Fruit fly (Drosophila melanogaster) whole organism, embryonic: Measurements from ENCODE around the gene CG15865.

Experiments used
- C15 ChIP-seq: fragments of 200-800 bp; sonication (Bioruptor generic); IDR thresholded peaks from 3 replicates; pipeline ENCODE4 v1.3.6; 2022; ENCODE audit warnings: missing biosample characterization, missing genetic modification characterization
- CG7963 ChIP-seq: fragments of 200-800 bp; sonication (Bioruptor generic); IDR thresholded peaks from 3 replicates; pipeline ENCODE4 v1.3.6; 2022; ENCODE audit warnings: missing biosample characterization, missing genetic modification characterization; ENCODE audit not compliant: partially characterized antibody
- CG8281 ChIP-seq: fragments of 200-800 bp; sonication (Bioruptor generic); optimal IDR thresholded peaks from 2 replicates; lab custom pipeline; 2018; ENCODE audit warnings: missing biosample characterization, mild to moderate bottlenecking, missing genetic modification characterization, moderate library complexity
- Tbp ChIP-seq: fragments of >200 bp; optimal IDR thresholded peaks from 2 replicates; lab custom pipeline; 2018; ENCODE audit warnings: missing biosample characterization, missing genetic modification characterization
- cad ChIP-seq: fragments of >200 bp; optimal IDR thresholded peaks from 2 replicates; lab custom pipeline; 2017; ENCODE audit warnings: missing biosample characterization, missing genetic modification characterization
- dysf ChIP-seq: fragments of 200-800 bp; sonication (Bioruptor generic); IDR thresholded peaks from 3 replicates; pipeline ENCODE4 v1.3.6; 2022; ENCODE audit warnings: missing biosample characterization, missing genetic modification characterization
- sr ChIP-seq: fragments of 200-800 bp; sonication (Bioruptor generic); IDR thresholded peaks from 3 replicates; pipeline ENCODE4 v1.3.6; 2022; ENCODE audit warnings: missing biosample characterization, missing genetic modification characterization
- wdn ChIP-seq: fragments of 200-800 bp; sonication (Bioruptor generic); IDR thresholded peaks from 2 replicates; pipeline ENCODE4 v1.3.6; 2022; ENCODE audit warnings: missing biosample characterization, missing genetic modification characterization

DNA sequence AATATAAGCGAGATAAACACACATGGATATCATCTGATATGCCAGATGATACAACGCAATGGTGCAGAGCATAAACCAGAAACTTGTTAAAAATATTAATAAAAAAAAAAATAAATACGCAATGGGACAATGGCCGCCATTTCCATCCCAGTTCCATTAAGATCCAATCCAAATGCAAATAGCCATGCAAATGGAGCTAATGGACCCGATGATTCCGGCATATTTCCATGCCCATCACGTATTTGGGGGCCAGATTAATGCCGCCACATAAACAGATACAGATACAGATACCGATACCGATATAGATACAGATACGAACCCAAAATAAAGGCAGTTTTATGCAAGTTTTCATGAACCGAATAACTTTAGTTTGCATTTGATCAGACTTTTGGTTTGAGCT, 40.7 kb downstream of the CG15865 start:
- TF ChIP-seq sr (GFP tag; lab: Robert Waterston, UW) = no peak
- TF ChIP-seq wdn (GFP tag; lab: Robert Waterston, UW) = no peak
- TF ChIP-seq dysf = no peak
- TF ChIP-seq Tbp = no peak
- TF ChIP-seq C15 = no peak
- TF ChIP-seq CG8281 (tag; lab: Kevin White, UChicago) = no peak
- TF ChIP-seq cad (GFP tag; lab: Kevin White, UChicago) = no peak
- TF ChIP-seq CG7963 (GFP tag; lab: Robert Waterston, UW) = no peak
